Worm (Caenorhabditis elegans): ENCODE data around the gene srw-32.

The srw-32 gene

ce11 chrV:17520735-17521134, 12.1 kb downstream of the srw-32 start, which contains the start of gene fbxa-136:
Gene fbxa-136, plus strand, starts transcription at chrV:17521035.
- no peak for TF ChIP-seq unc-62 (GFP tag; optimal IDR thresholded peaks at IDR 0.05)

ce11 chrV:17527729-17528128, 19.1 kb downstream of the srw-32 start, which contains the start of gene srz-90:
Gene srz-90, plus strand, starts transcription at chrV:17528029.
- no peak for TF ChIP-seq unc-62 (GFP tag; optimal IDR thresholded peaks at IDR 0.05)

ce11 chrV:17530486-17530885, 21.9 kb downstream of the srw-32 start, which contains the start of gene C18D4.12:
Gene C18D4.12, minus strand, starts transcription at chrV:17530586.
- TF ChIP-seq unc-62 (GFP tag; optimal IDR thresholded peaks at IDR 0.05), result no peak

ce11 chrV:17531410-17531809, 22.8 kb downstream of the srw-32 start, which contains the start of gene C18D4.4:
Gene C18D4.4, minus strand, starts transcription at chrV:17531510.
- no peak for TF ChIP-seq unc-62 (GFP tag; optimal IDR thresholded peaks at IDR 0.05)

- no peak for TF ChIP-seq unc-62 (GFP tag; optimal IDR thresholded peaks at IDR 0.05)
Measured at ce11 chrV:17532686-17533085, 24.1 kb downstream of the srw-32 start, which contains the start of gene C18D4.3. Gene C18D4.3, minus strand, starts transcription at chrV:17532786.

ce11 chrV:17533200-17533599, 24.6 kb downstream of the srw-32 start:
- no peak for TF ChIP-seq unc-62 (GFP tag; optimal IDR thresholded peaks at IDR 0.05)

- TF ChIP-seq unc-62 (GFP tag; optimal IDR thresholded peaks at IDR 0.05), result no peak
Measured at ce11 chrV:17538279-17538896, 29.8 kb downstream of the srw-32 start, which contains the start of gene C18D4.6. Gene C18D4.6, minus strand, starts transcription at chrV:17538375.

ce11 chrV:17539289-17539688, 30.7 kb downstream of the srw-32 start:
- no peak for TF ChIP-seq unc-62 (GFP tag; optimal IDR thresholded peaks at IDR 0.05)

- no peak for TF ChIP-seq unc-62 (GFP tag; optimal IDR thresholded peaks at IDR 0.05)
Measured at ce11 chrV:17540295-17540694, 31.7 kb downstream of the srw-32 start, which contains the start of gene srz-25. Gene srz-25, plus strand, starts transcription at chrV:17540595.

- TF ChIP-seq unc-62 (GFP tag; optimal IDR thresholded peaks at IDR 0.05), result no peak
Measured at ce11 chrV:17542304-17542703, 33.7 kb downstream of the srw-32 start.

ce11 chrV:17546931-17547330, 38.3 kb downstream of the srw-32 start:
- no peak for TF ChIP-seq unc-62 (GFP tag; optimal IDR thresholded peaks at IDR 0.05)

- TF ChIP-seq unc-62 (GFP tag; optimal IDR thresholded peaks at IDR 0.05), result no peak
Measured at ce11 chrV:17548635-17549034, 40.0 kb downstream of the srw-32 start.

ce11 chrV:17549362-17549761, 40.8 kb downstream of the srw-32 start, which contains the start of gene fbxa-176:
Gene fbxa-176, plus strand, starts transcription at chrV:17549675.
- TF ChIP-seq unc-62 (GFP tag; optimal IDR thresholded peaks at IDR 0.05), result no peak

- TF ChIP-seq unc-62 (GFP tag; optimal IDR thresholded peaks at IDR 0.05), result no peak
Measured at ce11 chrV:17551396-17551795, 42.8 kb downstream of the srw-32 start.

- TF ChIP-seq unc-62 (GFP tag; optimal IDR thresholded peaks at IDR 0.05), result no peak
Measured at ce11 chrV:17552759-17553158, 44.2 kb downstream of the srw-32 start, which contains the start of gene C38D9.8. Gene C38D9.8, minus strand, starts transcription at chrV:17552859.

ce11 chrV:17558377-17558776, 49.8 kb downstream of the srw-32 start, which contains the start of gene fbxa-174:
Gene fbxa-174, minus strand, starts transcription at chrV:17558477.
- TF ChIP-seq unc-62 (GFP tag; optimal IDR thresholded peaks at IDR 0.05), result no peak

ce11 chrV:17558946-17559345, 50.4 kb downstream of the srw-32 start, which contains the start of gene fbxa-172:
Gene fbxa-172, plus strand, starts transcription at chrV:17559246.
- TF ChIP-seq unc-62 (GFP tag; optimal IDR thresholded peaks at IDR 0.05), result no peak
